Worm (Caenorhabditis elegans) whole organism, L1 larva: Measurements from ENCODE around the gene F14F3.4.

ENCODE experiments used
- C04F5.9 ChIP-seq: sonication (generic microtip); optimal IDR thresholded peaks from 2 replicates; lab custom pipeline; 2016; ENCODE audit warnings: missing genetic modification characterization, missing compliant biosample characterization
- F16B12.6 ChIP-seq: fragments of 150-350 bp; optimal IDR thresholded peaks from 2 replicates; lab custom pipeline; 2014; ENCODE audit warnings: missing biosample characterization, missing genetic modification characterization
- aly-2 ChIP-seq: fragments of 150-350 bp; optimal IDR thresholded peaks from 2 replicates; lab custom pipeline; 2014; ENCODE audit warnings: missing biosample characterization, missing genetic modification characterization
- ama-1 ChIP-seq: fragments of 150-350 bp; optimal IDR thresholded peaks from 2 replicates; lab custom pipeline; 2014
- blmp-1 ChIP-seq: fragments of 150-350 bp; optimal IDR thresholded peaks from 2 replicates; lab custom pipeline; 2014; ENCODE audit warnings: missing biosample characterization, missing genetic modification characterization
- ceh-63 ChIP-seq: fragments of 200-800 bp; sonication (Bioruptor generic); optimal IDR thresholded peaks from 2 replicates; lab custom pipeline; 2018; ENCODE audit warnings: mild to moderate bottlenecking, missing genetic modification characterization, missing compliant biosample characterization
- ceh-8 ChIP-seq: fragments of 200-800 bp; sonication (Bioruptor generic); optimal IDR thresholded peaks from 2 replicates; lab custom pipeline; 2018; ENCODE audit warnings: mild to moderate bottlenecking, missing genetic modification characterization, moderate library complexity, missing compliant biosample characterization
- dpl-1 ChIP-seq, 3 experiments: fragments of 150-350 bp in 2 of 3; sonication (generic microtip) in 1 of 3; optimal IDR thresholded peaks; 2 replicates each; lab custom pipeline; 2014 to 2017; ENCODE audit warnings: missing biosample characterization in 3 of 3, missing genetic modification characterization in 3 of 3, missing genetic modification reagents in 3 of 3
- egl-13 ChIP-seq: sonication (generic microtip); optimal IDR thresholded peaks from 2 replicates; lab custom pipeline; 2016; ENCODE audit warnings: missing genotype, missing genetic modification reagents, missing genetic modification characterization, missing compliant biosample characterization
- egl-27 ChIP-seq, 2 experiments: fragments of 150-350 bp in 1 of 2; sonication (generic microtip); optimal IDR thresholded peaks; 3 replicates each; lab custom pipeline; 2017 to 2018; ENCODE audit warnings: missing biosample characterization in 2 of 2, missing genetic modification characterization in 2 of 2, missing genetic modification reagents in 2 of 2
- elt-3 ChIP-seq, 6 experiments: fragments of 150-350 bp in 1 of 6; sonication (generic microtip); optimal IDR thresholded peaks; 2 replicates each; lab custom pipeline; 2017 to 2018; ENCODE audit warnings: missing biosample characterization in 6 of 6, missing genetic modification characterization in 6 of 6, inconsistent platforms in 1 of 6
- fkh-10 ChIP-seq: sonication (generic microtip); optimal IDR thresholded peaks from 2 replicates; lab custom pipeline; 2017; ENCODE audit warnings: missing biosample characterization, missing genetic modification reagents, missing genetic modification characterization
- fkh-4 ChIP-seq: sonication (generic microtip); optimal IDR thresholded peaks from 2 replicates; lab custom pipeline; 2016; ENCODE audit warnings: missing compliant biosample characterization, missing genetic modification characterization, borderline replicate concordance
- fkh-8 ChIP-seq: sonication (generic microtip); optimal IDR thresholded peaks from 2 replicates; lab custom pipeline; 2016; ENCODE audit warnings: mild to moderate bottlenecking, missing genetic modification characterization, missing compliant biosample characterization
- fos-1 ChIP-seq: fragments of 150-350 bp; optimal IDR thresholded peaks from 2 replicates; lab custom pipeline; 2014; ENCODE audit warnings: missing biosample characterization, missing genetic modification characterization
- grh-1 ChIP-seq: fragments of 200-800 bp; sonication (Bioruptor generic); IDR thresholded peaks from 2 replicates; pipeline ENCODE4 v1.3.6; 2022; ENCODE audit warnings: missing genetic modification reagents, missing genetic modification characterization, missing compliant biosample characterization
- hpl-2 ChIP-seq: fragments of 150-350 bp; optimal IDR thresholded peaks from 2 replicates; lab custom pipeline; 2014; ENCODE audit warnings: missing biosample characterization, missing genetic modification reagents, missing genetic modification characterization
- irx-1 ChIP-seq: sonication (generic microtip); optimal IDR thresholded peaks from 2 replicates; lab custom pipeline; 2016; ENCODE audit warnings: missing genetic modification characterization, missing compliant biosample characterization
- isw-1 ChIP-seq: fragments of 200-800 bp; sonication (Bioruptor generic); IDR thresholded peaks from 2 replicates; pipeline ENCODE4 v1.3.6; 2022; ENCODE audit warnings: missing genetic modification characterization, missing compliant biosample characterization
- jun-1 ChIP-seq: fragments of 150-350 bp; optimal IDR thresholded peaks from 2 replicates; lab custom pipeline; 2014; ENCODE audit warnings: missing biosample characterization, missing genetic modification reagents, missing genetic modification characterization
- lin-14 ChIP-seq: fragments of 200-800 bp; sonication (Bioruptor generic); optimal IDR thresholded peaks from 2 replicates; lab custom pipeline; 2018; ENCODE audit warnings: mild to moderate bottlenecking, missing genetic modification characterization, moderate library complexity, missing compliant biosample characterization
- lin-35 ChIP-seq, 2 experiments: fragments of 150-350 bp; optimal IDR thresholded peaks; 2 replicates each; lab custom pipeline; 2014; ENCODE audit warnings: missing biosample characterization in 2 of 2, missing genetic modification characterization in 2 of 2, missing genetic modification reagents in 2 of 2
- lin-39 ChIP-seq: fragments of 150-350 bp; optimal IDR thresholded peaks from 2 replicates; lab custom pipeline; 2014; ENCODE audit warnings: missing biosample characterization, missing genetic modification reagents, missing genetic modification characterization
- lir-3 ChIP-seq: sonication (generic microtip); optimal IDR thresholded peaks from 2 replicates; lab custom pipeline; 2016; ENCODE audit warnings: mild to moderate bottlenecking, missing genetic modification characterization, moderate library complexity, missing compliant biosample characterization; ENCODE audit not compliant: poor library complexity
- lsy-2 ChIP-seq, 2 experiments: fragments of 150-350 bp; optimal IDR thresholded peaks; 2 replicates each; lab custom pipeline; 2014; ENCODE audit warnings: missing biosample characterization in 2 of 2, missing genetic modification characterization in 2 of 2
- mab-9 ChIP-seq: fragments of 200-800 bp; sonication (Bioruptor generic); IDR thresholded peaks from 2 replicates; pipeline ENCODE4 v1.3.6; 2022; ENCODE audit warnings: missing genetic modification reagents, missing genetic modification characterization, missing compliant biosample characterization
- mdl-1 ChIP-seq, 2 experiments: fragments of 150-350 bp; optimal IDR thresholded peaks; 2 replicates each; lab custom pipeline; 2014 to 2017; ENCODE audit warnings: missing biosample characterization in 2 of 2, missing genetic modification characterization in 2 of 2, inconsistent platforms in 1 of 2
- nhr-11 ChIP-seq: fragments of 150-350 bp; optimal IDR thresholded peaks from 2 replicates; lab custom pipeline; 2014; ENCODE audit warnings: missing biosample characterization, missing genetic modification characterization
- nhr-237 ChIP-seq: fragments of 150-350 bp; optimal IDR thresholded peaks from 2 replicates; lab custom pipeline; 2014; ENCODE audit warnings: missing biosample characterization, missing genetic modification characterization
- nhr-47 ChIP-seq: sonication (generic microtip); optimal IDR thresholded peaks from 2 replicates; lab custom pipeline; 2016; ENCODE audit warnings: mild to moderate bottlenecking, missing genetic modification characterization, moderate library complexity, missing compliant biosample characterization
- nhr-71 ChIP-seq: sonication (generic microtip); optimal IDR thresholded peaks from 2 replicates; lab custom pipeline; 2016; ENCODE audit warnings: mild to moderate bottlenecking, missing genetic modification characterization, moderate library complexity, missing compliant biosample characterization
- nhr-84 ChIP-seq: sonication (generic microtip); optimal IDR thresholded peaks from 2 replicates; lab custom pipeline; 2017; ENCODE audit warnings: missing biosample characterization, missing genetic modification characterization
- nhr-85 ChIP-seq: sonication (generic microtip); peaks from one replicate; lab custom pipeline; 2016; ENCODE audit warnings: missing genetic modification characterization, inconsistent platforms, missing compliant biosample characterization
- nhr-90 ChIP-seq: sonication (generic microtip); optimal IDR thresholded peaks from 2 replicates; lab custom pipeline; 2016; ENCODE audit warnings: mild to moderate bottlenecking, missing genetic modification characterization, missing compliant biosample characterization; ENCODE audit not compliant: poor library complexity
- pag-3 ChIP-seq: sonication (generic microtip); optimal IDR thresholded peaks from 2 replicates; lab custom pipeline; 2017; ENCODE audit warnings: missing genetic modification characterization, mild to moderate bottlenecking, missing compliant biosample characterization, antibody characterized with exemption, borderline replicate concordance; ENCODE audit not compliant: insufficient read depth
- pqm-1 ChIP-seq: sonication (generic microtip); optimal IDR thresholded peaks from 3 replicates; lab custom pipeline; 2017; ENCODE audit warnings: missing biosample characterization, missing genetic modification characterization
- rnt-1 ChIP-seq: sonication (generic microtip); optimal IDR thresholded peaks from 2 replicates; lab custom pipeline; 2016; ENCODE audit warnings: mild to moderate bottlenecking, missing genetic modification characterization, moderate library complexity, missing compliant biosample characterization
- snpc-4 ChIP-seq: fragments of 150-350 bp; optimal IDR thresholded peaks from 2 replicates; lab custom pipeline; 2014; ENCODE audit warnings: missing biosample characterization, missing genetic modification characterization
- snu-23 ChIP-seq: sonication (generic microtip); optimal IDR thresholded peaks from 2 replicates; lab custom pipeline; 2016; ENCODE audit warnings: missing genetic modification characterization, missing compliant biosample characterization
- sox-4 ChIP-seq: sonication (generic microtip); optimal IDR thresholded peaks from 2 replicates; lab custom pipeline; 2016; ENCODE audit warnings: missing genetic modification characterization, missing compliant biosample characterization
- sup-37 ChIP-seq: fragments of 200-800 bp; sonication (Bioruptor generic); optimal IDR thresholded peaks from 2 replicates; lab custom pipeline; 2018; ENCODE audit warnings: mild to moderate bottlenecking, missing genetic modification characterization, missing compliant biosample characterization
- tbx-2 ChIP-seq: sonication (generic microtip); optimal IDR thresholded peaks from 2 replicates; lab custom pipeline; 2016; ENCODE audit warnings: missing genetic modification characterization, missing compliant biosample characterization
- unc-30 ChIP-seq: sonication (generic microtip); optimal IDR thresholded peaks from 2 replicates; lab custom pipeline; 2017; ENCODE audit warnings: missing biosample characterization, missing genetic modification characterization
- unc-62 ChIP-seq: fragments of 150-350 bp; optimal IDR thresholded peaks from 2 replicates; lab custom pipeline; 2014; ENCODE audit warnings: missing biosample characterization, missing genetic modification reagents, missing genetic modification characterization
- unc-86 ChIP-seq: sonication (generic microtip); optimal IDR thresholded peaks from 2 replicates; lab custom pipeline; 2016; ENCODE audit warnings: missing genetic modification characterization, missing compliant biosample characterization
- unc-98 ChIP-seq: fragments of 200-800 bp; sonication (Bioruptor generic); IDR thresholded peaks from 2 replicates; pipeline ENCODE4 v1.3.6; 2022; ENCODE audit warnings: missing genetic modification characterization, missing compliant biosample characterization
- xbp-1 ChIP-seq: sonication (generic microtip); optimal IDR thresholded peaks from 2 replicates; lab custom pipeline; 2016; ENCODE audit warnings: missing genetic modification characterization, missing compliant biosample characterization
- zip-4 ChIP-seq: fragments of 200-800 bp; sonication (Bioruptor generic); optimal IDR thresholded peaks from 2 replicates; lab custom pipeline; 2018; ENCODE audit warnings: mild to moderate bottlenecking, missing genetic modification characterization, moderate library complexity, missing compliant biosample characterization
- ztf-11 ChIP-seq, 2 experiments: sonication (generic microtip); optimal IDR thresholded peaks; 2 replicates each; lab custom pipeline; 2016 to 2017; ENCODE audit warnings: missing genetic modification characterization in 2 of 2, missing biosample characterization in 1 of 2, missing compliant biosample characterization in 1 of 2

F14F3.4 gene

DNA sequence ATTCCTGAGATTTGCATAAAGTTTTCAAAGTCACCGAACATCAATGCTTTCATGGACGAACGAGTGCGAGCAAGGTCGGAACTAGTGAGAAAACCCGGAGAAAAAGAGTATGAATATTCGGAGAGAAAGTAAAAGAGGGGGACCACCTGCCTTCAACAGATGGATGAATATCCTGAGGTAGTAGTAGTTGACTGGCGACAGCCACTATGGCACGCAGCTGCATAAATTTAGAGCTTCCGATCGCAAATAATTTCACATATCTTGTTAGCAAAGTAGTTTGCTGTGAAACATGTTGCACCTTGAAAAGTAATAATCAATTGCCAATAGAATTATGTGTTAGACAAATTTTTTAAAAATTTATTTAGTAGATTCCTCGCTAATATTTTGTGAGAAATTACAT, 35.6 kb upstream of the F14F3.4 start:
- TF ChIP-seq snu-23: no peak
- TF ChIP-seq, all 84 proteins: peak for 0

DNA sequence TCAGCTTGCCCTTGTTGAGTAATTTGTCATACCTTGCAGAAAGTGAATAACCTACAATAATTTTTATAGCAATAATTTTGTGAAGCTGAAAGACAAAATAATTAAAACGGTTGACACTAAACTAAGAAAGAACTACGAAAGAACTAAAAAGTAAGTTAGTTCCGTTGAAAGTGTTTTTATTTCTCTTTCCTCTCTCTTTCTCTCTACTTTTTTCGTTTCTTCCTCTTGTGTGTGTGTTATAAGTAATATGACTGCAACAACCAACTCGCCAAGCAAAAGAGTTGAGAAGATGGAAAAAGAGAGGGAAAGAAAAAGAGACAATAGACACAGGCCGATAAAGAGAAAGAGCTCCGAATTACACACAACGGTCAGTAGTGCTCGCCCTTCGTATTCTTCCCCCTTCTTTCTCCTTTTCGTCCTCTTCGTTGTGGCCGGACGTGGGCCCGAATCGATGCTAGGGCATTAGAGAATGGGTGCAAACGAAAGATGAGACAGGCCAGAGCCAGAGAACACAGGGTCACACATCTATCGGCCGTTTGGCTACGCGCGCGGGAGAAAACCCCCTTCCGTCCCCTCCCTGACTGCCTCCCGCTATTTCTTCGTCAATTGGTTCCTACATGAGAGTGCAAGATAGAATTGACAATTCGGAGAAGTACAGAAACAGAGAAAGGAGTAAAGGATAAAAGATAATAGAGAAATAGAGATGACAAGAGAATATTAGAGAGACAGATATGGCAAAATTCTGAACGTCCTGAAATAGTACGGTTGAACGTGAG, 34.2 kb upstream of the F14F3.4 start, which contains the start of gene syd-2:
TSS of gene syd-2 (minus strand) at position 51 of the 776 bp plus-strand sequence.
- TF ChIP-seq hpl-2 (GFP tag; lab: Kevin White, UChicago): no peak
- TF ChIP-seq egl-27 (tag; optimal IDR thresholded peaks at IDR 0.05; lab: Kevin White, UChicago): peak in 1 of 2 experiments; percentile 58
- peak; percentile 90 for TF ChIP-seq nhr-71
- TF ChIP-seq rnt-1 (tag; lab: Kevin White, UChicago): peak; percentile 72
- peak; percentile 26 for TF ChIP-seq sox-4 (tag; lab: Kevin White, UChicago)
- peak; percentile 3 for TF ChIP-seq nhr-11 (tag; lab: Kevin White, UChicago)
- TF ChIP-seq unc-86 (tag; lab: Kevin White, UChicago): peak; percentile 70
- no peak for TF ChIP-seq snpc-4 (tag; lab: Kevin White, UChicago)
- peak; percentile 69 for TF ChIP-seq irx-1
- peak in 1 of 2 experiments; percentile 70 for TF ChIP-seq ztf-11 (tag; optimal IDR thresholded peaks at IDR 0.05; lab: Kevin White, UChicago)
- TF ChIP-seq jun-1 (tag; lab: Kevin White, UChicago): peak; percentile 68
- peak; percentile 84 for TF ChIP-seq tbx-2 (tag; lab: Kevin White, UChicago)
- TF ChIP-seq dpl-1 (GFP tag; optimal IDR thresholded peaks at IDR 0.05; lab: Kevin White, UChicago): peak; percentile 13 to 47 (median 32)
- no peak for TF ChIP-seq aly-2 (tag; lab: Kevin White, UChicago)
- peak; percentile 79 for TF ChIP-seq nhr-85 (tag; lab: Kevin White, UChicago)
- TF ChIP-seq lin-35 (GFP tag; optimal IDR thresholded peaks at IDR 0.05; lab: Kevin White, UChicago): peak; percentile 46 to 51
- TF ChIP-seq ceh-8: peak; percentile 23
- TF ChIP-seq nhr-84 (tag; lab: Kevin White, UChicago): no peak
- TF ChIP-seq nhr-47 (tag; lab: Kevin White, UChicago): peak; percentile 75
- peak; percentile 33 for TF ChIP-seq sup-37 (GFP tag; lab: Kevin White, UChicago)
- peak; percentile 83 for TF ChIP-seq fkh-10 (GFP tag; lab: Kevin White, UChicago)
- TF ChIP-seq mab-9 (GFP tag; lab: Robert Waterston, UW): no peak
- peak; percentile 9 for TF ChIP-seq fkh-4 (tag; lab: Kevin White, UChicago)
- no peak for TF ChIP-seq pag-3 (tag; lab: Kevin White, UChicago)
- peak; percentile 43 to 70 for TF ChIP-seq lsy-2 (tag; optimal IDR thresholded peaks at IDR 0.05; lab: Kevin White, UChicago)
- peak in 1 of 2 experiments; percentile 15 for TF ChIP-seq mdl-1 (tag; optimal IDR thresholded peaks at IDR 0.05; lab: Kevin White, UChicago)
- peak; percentile 1 for TF ChIP-seq C04F5.9 (tag; lab: Kevin White, UChicago)
- TF ChIP-seq unc-62 (GFP tag; lab: Kevin White, UChicago): no peak
- peak; percentile 41 for TF ChIP-seq fos-1 (tag; lab: Kevin White, UChicago)
- no peak for TF ChIP-seq ama-1 (lab: Kevin White, UChicago)
- TF ChIP-seq unc-30 (tag; lab: Kevin White, UChicago): no peak
- no peak for TF ChIP-seq lir-3
- peak in 1 of 6 experiments; percentile 11 for TF ChIP-seq elt-3 (tag; optimal IDR thresholded peaks at IDR 0.05; lab: Kevin White, UChicago)
- TF ChIP-seq ceh-63 (GFP tag; lab: Kevin White, UChicago): no peak
- no peak for TF ChIP-seq nhr-237
- TF ChIP-seq F16B12.6 (tag; lab: Kevin White, UChicago): no peak
- TF ChIP-seq pqm-1: no peak
- TF ChIP-seq lin-14 (GFP tag; lab: Kevin White, UChicago): peak; percentile 99
- peak; percentile 65 for TF ChIP-seq blmp-1
- peak; percentile 42; the same call in 1 of the 2 replicates for TF ChIP-seq isw-1 (GFP tag; lab: Robert Waterston, UW)
- TF ChIP-seq grh-1: no peak
- peak; percentile 49 for TF ChIP-seq nhr-90 (tag; lab: Kevin White, UChicago)
- peak; percentile 59 for TF ChIP-seq xbp-1 (tag; lab: Kevin White, UChicago)
- no peak for TF ChIP-seq lin-39 (tag; lab: Kevin White, UChicago)
- peak; percentile 85 for TF ChIP-seq fkh-8
- no peak for TF ChIP-seq zip-4
- TF ChIP-seq egl-13: peak; percentile 43
- TF ChIP-seq unc-98: no peak
